Worm (Caenorhabditis elegans) whole organism, young adult: Measurements from ENCODE around the gene helq-1.
A peak's percentile ranks its signal among the peaks of the same experiment; 100 is the strongest.

ENCODE experiments used
- B0261.1 ChIP-seq: sonication (generic microtip); optimal IDR thresholded peaks from 2 replicates; lab custom pipeline; 2016; ENCODE audit warnings: mild to moderate bottlenecking, missing genetic modification characterization, moderate library complexity, missing compliant biosample characterization
- F23B12.7 ChIP-seq: sonication (generic microtip); optimal IDR thresholded peaks from 2 replicates; lab custom pipeline; 2017; ENCODE audit warnings: missing genetic modification characterization, mild to moderate bottlenecking, missing compliant biosample characterization, antibody characterized with exemption, moderate library complexity; ENCODE audit not compliant: insufficient read depth
- F33H1.4 ChIP-seq: fragments of 200-800 bp; sonication (Bioruptor generic); IDR thresholded peaks from 2 replicates; pipeline ENCODE4 v1.3.6; 2022; ENCODE audit warnings: missing genetic modification reagents, missing genetic modification characterization, missing compliant biosample characterization
- T07F8.4 ChIP-seq: sonication (generic microtip); optimal IDR thresholded peaks from 2 replicates; lab custom pipeline; 2016; ENCODE audit warnings: mild to moderate bottlenecking, missing genetic modification characterization, moderate library complexity, missing compliant biosample characterization
- attf-5 ChIP-seq: fragments of 200-800 bp; sonication (Bioruptor generic); optimal IDR thresholded peaks from 2 replicates; lab custom pipeline; 2018; ENCODE audit warnings: mild to moderate bottlenecking, missing genetic modification characterization, missing compliant biosample characterization
- bed-1 ChIP-seq: fragments of 200-800 bp; sonication (Bioruptor generic); IDR thresholded peaks from 2 replicates; pipeline ENCODE4 v1.3.6; 2022; ENCODE audit warnings: missing genetic modification reagents, missing genetic modification characterization, missing compliant biosample characterization
- ccch-3 ChIP-seq: fragments of 200-800 bp; sonication (Bioruptor generic); optimal IDR thresholded peaks from 2 replicates; lab custom pipeline; 2018; ENCODE audit warnings: mild to moderate bottlenecking, missing genetic modification characterization, missing compliant biosample characterization
- cebp-1 ChIP-seq, 2 experiments: fragments of 200-800 bp in 1 of 2; sonication (Bioruptor generic) in 1 of 2; sonication (generic microtip) in 1 of 2; IDR thresholded peaks in 1 of 2; optimal IDR thresholded peaks in 1 of 2; 2 replicates each; pipeline versions ENCODE4 v1.3.6 to Lab custom; 2017 to 2022; ENCODE audit warnings: missing compliant biosample characterization in 2 of 2, missing genetic modification characterization in 2 of 2, mild to moderate bottlenecking in 1 of 2, missing genetic modification reagents in 1 of 2, moderate library complexity in 1 of 2
- ceh-79 ChIP-seq: sonication (generic microtip); optimal IDR thresholded peaks from 2 replicates; lab custom pipeline; 2017; ENCODE audit warnings: mild to moderate bottlenecking, missing genetic modification characterization, missing compliant biosample characterization
- die-1 ChIP-seq: sonication (generic microtip); optimal IDR thresholded peaks from 2 replicates; lab custom pipeline; 2016; ENCODE audit warnings: missing genotype, mild to moderate bottlenecking, missing genetic modification characterization, missing compliant biosample characterization
- dox-1 ChIP-seq: fragments of 200-800 bp; sonication (Bioruptor generic); IDR thresholded peaks from 2 replicates; pipeline ENCODE4 v1.3.6; 2022; ENCODE audit warnings: missing genetic modification reagents, missing genetic modification characterization, missing compliant biosample characterization
- dpl-1 ChIP-seq: fragments of 150-350 bp; optimal IDR thresholded peaks from 2 replicates; lab custom pipeline; 2014; ENCODE audit warnings: missing biosample characterization, missing genetic modification reagents, missing genetic modification characterization
- ets-4 ChIP-seq: fragments of 200-800 bp; sonication (Bioruptor generic); optimal IDR thresholded peaks from 2 replicates; lab custom pipeline; 2018; ENCODE audit warnings: mild to moderate bottlenecking, missing genetic modification characterization, missing compliant biosample characterization
- gei-17 ChIP-seq: fragments of 200-800 bp; sonication (Bioruptor generic); optimal IDR thresholded peaks from 2 replicates; lab custom pipeline; 2018; ENCODE audit warnings: mild to moderate bottlenecking, missing genetic modification characterization, missing compliant biosample characterization
- him-1 ChIP-seq: sonication (generic microtip); optimal IDR thresholded peaks from 2 replicates; lab custom pipeline; 2016; ENCODE audit warnings: missing genotype, missing genetic modification reagents, missing genetic modification characterization, missing compliant biosample characterization
- hrde-1 ChIP-seq: sonication (generic microtip); optimal IDR thresholded peaks from 2 replicates; lab custom pipeline; 2016; ENCODE audit warnings: missing genetic modification characterization, mild to moderate bottlenecking, missing compliant biosample characterization, moderate library complexity, missing genotype, missing genetic modification reagents, borderline replicate concordance
- let-526 ChIP-seq: fragments of 200-800 bp; sonication (Bioruptor generic); IDR thresholded peaks from 2 replicates; pipeline ENCODE4 v1.3.6; 2022; ENCODE audit warnings: missing genetic modification reagents, missing genetic modification characterization, missing compliant biosample characterization
- let-607 ChIP-seq, 2 experiments: fragments of 200-800 bp in 1 of 2; sonication (Bioruptor generic) in 1 of 2; sonication (generic microtip) in 1 of 2; optimal IDR thresholded peaks; 2 replicates each; lab custom pipeline; 2016 to 2018; ENCODE audit warnings: mild to moderate bottlenecking in 2 of 2, missing compliant biosample characterization in 2 of 2, missing genetic modification characterization in 2 of 2, moderate library complexity in 2 of 2, missing genotype in 1 of 2
- lin-40 ChIP-seq: sonication (generic microtip); optimal IDR thresholded peaks from 2 replicates; lab custom pipeline; 2016; ENCODE audit warnings: missing genetic modification characterization, mild to moderate bottlenecking, missing compliant biosample characterization, missing genotype, missing genetic modification reagents
- lin-54 ChIP-seq: fragments of 200-800 bp; sonication (Bioruptor generic); optimal IDR thresholded peaks from 2 replicates; lab custom pipeline; 2018; ENCODE audit warnings: mild to moderate bottlenecking, missing genetic modification characterization, missing compliant biosample characterization
- nhr-27 ChIP-seq: fragments of 200-800 bp; sonication (Bioruptor generic); optimal IDR thresholded peaks from 2 replicates; lab custom pipeline; 2018; ENCODE audit warnings: mild to moderate bottlenecking, missing genetic modification characterization, moderate library complexity, missing compliant biosample characterization
- nhr-80 ChIP-seq: sonication (generic microtip); optimal IDR thresholded peaks from 2 replicates; lab custom pipeline; 2016; ENCODE audit warnings: missing genetic modification characterization, missing compliant biosample characterization
- nhr-90 ChIP-seq: sonication (generic microtip); optimal IDR thresholded peaks from 2 replicates; lab custom pipeline; 2016; ENCODE audit warnings: missing genotype, mild to moderate bottlenecking, missing genetic modification characterization, missing compliant biosample characterization
- pbrm-1 ChIP-seq: fragments of 200-800 bp; sonication (Bioruptor generic); IDR thresholded peaks from 2 replicates; pipeline ENCODE4 v1.3.6; 2022; ENCODE audit warnings: missing genetic modification reagents, missing genetic modification characterization, missing compliant biosample characterization
- pha-4 ChIP-seq: fragments of 150-350 bp; sonication (generic microtip); optimal IDR thresholded peaks from 2 replicates; lab custom pipeline; 2014; ENCODE audit warnings: missing biosample characterization, missing genetic modification reagents, missing genetic modification characterization
- rcor-1 ChIP-seq: fragments of 200-800 bp; sonication (Bioruptor generic); IDR thresholded peaks from 2 replicates; pipeline ENCODE4 v1.3.6; 2022; ENCODE audit warnings: missing genetic modification reagents, missing genetic modification characterization, missing compliant biosample characterization
- repo-1 ChIP-seq: sonication (generic microtip); optimal IDR thresholded peaks from 2 replicates; lab custom pipeline; 2017; ENCODE audit warnings: mild to moderate bottlenecking, missing genetic modification characterization, missing compliant biosample characterization
- rpc-1 ChIP-seq, 2 experiments: fragments of 150-350 bp in 1 of 2; sonication (generic microtip) in 1 of 2; optimal IDR thresholded peaks; 2 replicates each; lab custom pipeline; 2014 to 2018; ENCODE audit warnings: missing biosample characterization in 1 of 2, missing genetic modification characterization in 1 of 2, missing genetic modification reagents in 1 of 2, missing genotype in 1 of 2
- snpc-3.4 ChIP-seq: sonication (generic microtip); optimal IDR thresholded peaks from 2 replicates; lab custom pipeline; 2017; ENCODE audit warnings: missing genetic modification characterization, mild to moderate bottlenecking, missing compliant biosample characterization, antibody characterized with exemption, moderate library complexity, missing genotype, missing genetic modification reagents
- tbp1 ChIP-seq: fragments of 200-800 bp; sonication (Bioruptor generic); optimal IDR thresholded peaks from 2 replicates; lab custom pipeline; 2018; ENCODE audit warnings: mild to moderate bottlenecking, missing genetic modification characterization, missing compliant biosample characterization
- unc-130 ChIP-seq: sonication (generic microtip); optimal IDR thresholded peaks from 2 replicates; lab custom pipeline; 2016; ENCODE audit warnings: missing genetic modification reagents, missing genetic modification characterization, missing compliant biosample characterization
- xnd-1 ChIP-seq: sonication (generic microtip); optimal IDR thresholded peaks from 2 replicates; lab custom pipeline; 2016; ENCODE audit warnings: missing genotype, missing genetic modification reagents, missing genetic modification characterization, missing compliant biosample characterization
- ztf-18 ChIP-seq: sonication (generic microtip); optimal IDR thresholded peaks from 2 replicates; lab custom pipeline; 2016; ENCODE audit warnings: missing genotype, mild to moderate bottlenecking, missing genetic modification characterization, missing compliant biosample characterization

The helq-1 gene

DNA sequence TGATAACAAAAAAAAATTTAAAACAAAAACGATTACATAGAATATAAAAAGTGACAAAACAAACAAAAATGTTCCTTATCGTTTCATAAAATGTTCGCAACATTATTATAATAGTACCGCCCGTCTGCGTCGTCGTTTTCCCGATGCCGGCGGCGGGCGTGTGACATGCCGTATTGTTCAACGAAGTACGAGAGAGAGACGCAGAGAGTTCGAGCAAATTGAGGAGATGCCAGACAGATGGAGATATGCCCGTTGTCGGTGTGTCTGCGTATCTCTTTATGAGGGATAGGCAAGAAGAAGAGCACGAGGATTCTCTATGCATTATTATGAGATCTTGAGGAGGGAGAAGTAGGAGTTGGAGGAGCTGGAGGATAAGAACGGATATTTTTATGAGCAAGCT, 36.8 kb upstream of the helq-1 start (continued):
- TF ChIP-seq cebp-1 (GFP tag; IDR thresholded peaks at IDR 0.05; lab: Robert Waterston, UW) (peak; percentile 49; the same call in 1 of the 2 replicates), cebp-1 (tag; optimal IDR thresholded peaks at IDR 0.05; lab: Kevin White, UChicago) (peak; percentile 84), dpl-1 (GFP tag; lab: Kevin White, UChicago) (no peak), pbrm-1 (GFP tag; lab: Robert Waterston, UW) (peak; percentile 67), F23B12.7 (peak; percentile 9), gei-17 (peak; percentile 42), pha-4 (tag; lab: Kevin White, UChicago) (peak; percentile 90), die-1 (tag; lab: Kevin White, UChicago) (no peak), nhr-90 (peak; percentile 56)

DNA sequence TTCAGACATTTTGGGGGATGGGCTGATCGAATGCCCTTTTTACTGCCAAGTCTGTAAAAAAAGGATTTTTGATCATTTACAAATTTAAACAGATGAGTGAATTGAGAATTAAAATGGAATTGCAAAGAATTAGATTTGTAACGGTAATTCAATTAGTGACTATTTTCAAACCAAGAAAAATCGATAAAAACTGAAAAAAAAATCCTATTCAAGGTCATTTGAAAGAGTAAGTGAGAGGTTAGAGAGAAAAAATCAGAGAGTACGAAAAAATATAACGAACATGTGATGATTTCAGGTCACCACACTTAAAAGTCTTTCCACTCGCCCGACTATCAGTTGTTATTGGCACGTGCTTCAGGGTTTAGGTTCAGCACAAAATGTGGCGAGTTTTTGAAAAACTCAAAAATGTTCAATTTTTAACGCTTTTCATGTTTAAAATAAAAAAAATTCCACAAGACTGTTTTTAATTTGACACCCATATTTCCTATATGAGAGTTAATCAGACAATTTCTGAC, 33.4 kb upstream of the helq-1 start, which contains the start of gene T19C3.4:
TSS of gene T19C3.4 (minus strand) at position 51 of the 515 bp plus-strand sequence.
- TF ChIP-seq nhr-80 (tag; lab: Kevin White, UChicago) (peak; percentile 62), him-1 (tag; lab: Kevin White, UChicago) (no peak), attf-5 (GFP tag; lab: Kevin White, UChicago) (peak; percentile 44), cebp-1 (GFP tag; IDR thresholded peaks at IDR 0.05; lab: Robert Waterston, UW) (no peak), cebp-1 (tag; optimal IDR thresholded peaks at IDR 0.05; lab: Kevin White, UChicago) (peak; percentile 47), rpc-1 (optimal IDR thresholded peaks at IDR 0.05; lab: Kevin White, UChicago) (no peak), rpc-1 (tag; optimal IDR thresholded peaks at IDR 0.05; lab: Kevin White, UChicago) (no peak), pbrm-1 (GFP tag; lab: Robert Waterston, UW) (no peak), dox-1 (no peak)

DNA sequence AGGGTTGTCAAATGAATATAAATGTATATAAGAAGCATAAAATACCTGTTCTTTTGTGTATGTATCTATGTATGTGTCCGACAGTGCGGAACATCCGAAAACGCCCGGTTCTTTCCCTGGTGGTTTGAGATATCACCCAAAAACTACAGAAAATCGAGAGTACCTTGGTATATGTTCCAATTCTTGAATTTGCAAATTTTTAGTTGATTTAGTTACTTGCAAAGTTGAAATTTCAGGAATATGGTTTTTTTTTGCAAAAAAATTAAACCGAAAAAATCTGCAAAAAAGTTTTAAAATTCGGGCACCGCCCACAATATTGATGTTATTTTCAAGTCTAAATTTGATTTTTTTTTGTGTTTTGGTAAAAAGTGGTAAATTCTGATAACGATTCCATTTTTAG, 30.6 kb upstream of the helq-1 start, which contains the start of gene T19C3.2:
TSS of gene T19C3.2 (minus strand) at position 101 of the 400 bp plus-strand sequence.
- TF ChIP-seq T07F8.4 (no peak), snpc-3.4 (tag; lab: Kevin White, UChicago) (no peak), unc-130 (GFP tag; lab: Kevin White, UChicago) (no peak), F33H1.4 (GFP tag; lab: Robert Waterston, UW) (no peak), bed-1 (no peak), repo-1 (tag; lab: Kevin White, UChicago) (no peak), ccch-3 (GFP tag; lab: Kevin White, UChicago) (no peak), let-526 (GFP tag; lab: Robert Waterston, UW) (no peak), ceh-79 (tag; lab: Kevin White, UChicago) (no peak)

DNA sequence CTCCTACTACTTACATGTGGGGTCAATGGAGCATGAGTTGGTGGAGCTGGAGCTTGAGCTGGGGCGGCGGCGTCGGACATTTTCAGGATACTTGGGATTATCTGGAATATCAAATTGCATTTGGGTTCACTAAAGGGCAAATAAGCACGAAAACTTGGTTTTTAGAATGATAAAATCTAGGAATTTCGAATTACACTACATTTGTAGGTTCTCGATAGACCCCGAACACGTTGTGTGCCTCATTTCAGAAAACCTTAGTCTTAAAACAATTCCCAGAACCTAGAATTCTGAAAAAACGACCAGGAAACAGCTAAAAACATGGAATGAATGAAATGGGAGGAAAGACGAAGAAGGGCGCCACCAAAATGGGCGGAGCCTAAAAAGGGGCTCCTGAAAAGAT, 27.5 kb upstream of the helq-1 start, which contains the start of gene T19C3.3:
TSS of gene T19C3.3 (minus strand) at position 101 of the 400 bp plus-strand sequence.
- no peak for TF ChIP-seq let-607 (tag; optimal IDR thresholded peaks at IDR 0.05; lab: Kevin White, UChicago)
- no peak for TF ChIP-seq gei-17
- no peak for TF ChIP-seq ets-4 (GFP tag; lab: Kevin White, UChicago)
- TF ChIP-seq tbp1 (GFP tag; lab: Kevin White, UChicago): no peak
- TF ChIP-seq F33H1.4 (GFP tag; lab: Robert Waterston, UW): no peak
- no peak for TF ChIP-seq hrde-1
- TF ChIP-seq ztf-18 (tag; lab: Kevin White, UChicago): no peak
- TF ChIP-seq xnd-1 (tag; lab: Kevin White, UChicago): no peak
- TF ChIP-seq rcor-1: no peak

DNA sequence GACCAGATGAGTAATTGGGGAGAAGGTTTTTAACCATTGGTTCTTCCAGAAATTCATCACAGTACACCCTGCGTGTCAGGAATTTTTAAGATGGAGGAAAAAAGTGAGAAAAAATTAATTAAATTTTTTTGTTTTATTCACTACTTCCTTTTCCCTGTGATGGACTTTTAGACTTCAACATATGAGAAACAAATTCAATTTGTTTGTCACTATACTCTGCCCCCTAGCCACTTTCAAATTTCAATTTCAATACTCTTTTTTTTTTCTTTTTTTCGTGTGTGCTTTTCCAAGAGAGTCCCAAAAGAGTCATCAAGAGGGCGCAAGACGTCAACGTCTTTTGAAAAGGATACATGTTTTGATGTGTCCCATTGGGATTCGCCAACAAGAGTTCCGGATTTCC, 25.9 kb upstream of the helq-1 start:
- no peak for TF ChIP-seq lin-54 (GFP tag; lab: Kevin White, UChicago)
- no peak for TF ChIP-seq B0261.1 (tag; lab: Kevin White, UChicago)
- TF ChIP-seq nhr-27 (tag; lab: Kevin White, UChicago): no peak
- TF ChIP-seq lin-40 (tag; lab: Kevin White, UChicago): no peak
